Worm (Caenorhabditis elegans) whole organism, L1 larva: Measurements from ENCODE around the gene K11H3.5.
A peak's percentile ranks its signal among the peaks of the same experiment; 100 is the strongest.

Experiments
- C04F5.9 ChIP-seq: sonication (generic microtip); optimal IDR thresholded peaks from 2 replicates; lab custom pipeline; 2016; ENCODE audit warnings: missing genetic modification characterization, missing compliant biosample characterization
- C16A3.4 ChIP-seq: fragments of 150-350 bp; optimal IDR thresholded peaks from 2 replicates; lab custom pipeline; 2014; ENCODE audit warnings: missing biosample characterization, missing genetic modification characterization
- Y116A8C.19 ChIP-seq: sonication (generic microtip); optimal IDR thresholded peaks from 2 replicates; lab custom pipeline; 2016; ENCODE audit warnings: missing compliant biosample characterization, missing genetic modification characterization, borderline replicate concordance
- alr-1 ChIP-seq: fragments of 200-800 bp; sonication (Bioruptor generic); optimal IDR thresholded peaks from 2 replicates; lab custom pipeline; 2018; ENCODE audit warnings: borderline replicate concordance, mild to moderate bottlenecking, missing genetic modification characterization, missing compliant biosample characterization
- aly-2 ChIP-seq: fragments of 150-350 bp; optimal IDR thresholded peaks from 2 replicates; lab custom pipeline; 2014; ENCODE audit warnings: missing biosample characterization, missing genetic modification characterization
- ama-1 ChIP-seq: fragments of 150-350 bp; optimal IDR thresholded peaks from 2 replicates; lab custom pipeline; 2014
- ceh-8 ChIP-seq: fragments of 200-800 bp; sonication (Bioruptor generic); optimal IDR thresholded peaks from 2 replicates; lab custom pipeline; 2018; ENCODE audit warnings: mild to moderate bottlenecking, missing genetic modification characterization, moderate library complexity, missing compliant biosample characterization
- ceh-90 ChIP-seq: sonication (generic microtip); optimal IDR thresholded peaks from 2 replicates; lab custom pipeline; 2016; ENCODE audit warnings: missing genetic modification characterization, missing compliant biosample characterization
- dpl-1 ChIP-seq, 3 experiments: fragments of 150-350 bp in 2 of 3; sonication (generic microtip) in 1 of 3; optimal IDR thresholded peaks; 2 replicates each; lab custom pipeline; 2014 to 2017; ENCODE audit warnings: missing biosample characterization in 3 of 3, missing genetic modification characterization in 3 of 3, missing genetic modification reagents in 3 of 3
- efl-1 ChIP-seq, 4 experiments: fragments of 150-350 bp; optimal IDR thresholded peaks in 3 of 4; peaks in 1 of 4; 1 replicate in 1 of 4; 2 replicates in 3 of 4; lab custom pipeline; 2014; ENCODE audit warnings: missing biosample characterization in 2 of 4, missing genetic modification characterization in 2 of 4, missing genetic modification reagents in 2 of 4
- egl-13 ChIP-seq: sonication (generic microtip); optimal IDR thresholded peaks from 2 replicates; lab custom pipeline; 2016; ENCODE audit warnings: missing genotype, missing genetic modification reagents, missing genetic modification characterization, missing compliant biosample characterization
- egl-27 ChIP-seq, 2 experiments: fragments of 150-350 bp in 1 of 2; sonication (generic microtip); optimal IDR thresholded peaks; 3 replicates each; lab custom pipeline; 2017 to 2018; ENCODE audit warnings: missing biosample characterization in 2 of 2, missing genetic modification characterization in 2 of 2, missing genetic modification reagents in 2 of 2
- elt-2 ChIP-seq: sonication (generic microtip); optimal IDR thresholded peaks from 2 replicates; lab custom pipeline; 2016; ENCODE audit warnings: missing genetic modification characterization, mild to moderate bottlenecking, inconsistent platforms, missing compliant biosample characterization, missing genetic modification reagents
- elt-3 ChIP-seq, 6 experiments: fragments of 150-350 bp in 1 of 6; sonication (generic microtip); optimal IDR thresholded peaks; 2 replicates each; lab custom pipeline; 2017 to 2018; ENCODE audit warnings: missing biosample characterization in 6 of 6, missing genetic modification characterization in 6 of 6, inconsistent platforms in 1 of 6
- fkh-4 ChIP-seq: sonication (generic microtip); optimal IDR thresholded peaks from 2 replicates; lab custom pipeline; 2016; ENCODE audit warnings: missing compliant biosample characterization, missing genetic modification characterization, borderline replicate concordance
- fkh-8 ChIP-seq: sonication (generic microtip); optimal IDR thresholded peaks from 2 replicates; lab custom pipeline; 2016; ENCODE audit warnings: mild to moderate bottlenecking, missing genetic modification characterization, missing compliant biosample characterization
- grh-1 ChIP-seq: fragments of 200-800 bp; sonication (Bioruptor generic); IDR thresholded peaks from 2 replicates; pipeline ENCODE4 v1.3.6; 2022; ENCODE audit warnings: missing genetic modification reagents, missing genetic modification characterization, missing compliant biosample characterization
- hlh-4 ChIP-seq: sonication (generic microtip); optimal IDR thresholded peaks from 2 replicates; lab custom pipeline; 2016; ENCODE audit warnings: mild to moderate bottlenecking, missing genetic modification characterization, missing compliant biosample characterization
- jun-1 ChIP-seq: fragments of 150-350 bp; optimal IDR thresholded peaks from 2 replicates; lab custom pipeline; 2014; ENCODE audit warnings: missing biosample characterization, missing genetic modification reagents, missing genetic modification characterization
- lin-14 ChIP-seq: fragments of 200-800 bp; sonication (Bioruptor generic); optimal IDR thresholded peaks from 2 replicates; lab custom pipeline; 2018; ENCODE audit warnings: mild to moderate bottlenecking, missing genetic modification characterization, moderate library complexity, missing compliant biosample characterization
- lin-15B ChIP-seq: fragments of 150-350 bp; sonication (generic microtip); optimal IDR thresholded peaks from 3 replicates; lab custom pipeline; 2014; ENCODE audit warnings: missing biosample characterization, missing genetic modification characterization
- lin-35 ChIP-seq, 2 experiments: fragments of 150-350 bp; optimal IDR thresholded peaks; 2 replicates each; lab custom pipeline; 2014; ENCODE audit warnings: missing biosample characterization in 2 of 2, missing genetic modification characterization in 2 of 2, missing genetic modification reagents in 2 of 2
- lir-3 ChIP-seq: sonication (generic microtip); optimal IDR thresholded peaks from 2 replicates; lab custom pipeline; 2016; ENCODE audit warnings: mild to moderate bottlenecking, missing genetic modification characterization, moderate library complexity, missing compliant biosample characterization; ENCODE audit not compliant: poor library complexity
- lsy-2 ChIP-seq, 2 experiments: fragments of 150-350 bp; optimal IDR thresholded peaks; 2 replicates each; lab custom pipeline; 2014; ENCODE audit warnings: missing biosample characterization in 2 of 2, missing genetic modification characterization in 2 of 2
- mab-9 ChIP-seq: fragments of 200-800 bp; sonication (Bioruptor generic); IDR thresholded peaks from 2 replicates; pipeline ENCODE4 v1.3.6; 2022; ENCODE audit warnings: missing genetic modification reagents, missing genetic modification characterization, missing compliant biosample characterization
- mdl-1 ChIP-seq, 2 experiments: fragments of 150-350 bp; optimal IDR thresholded peaks; 2 replicates each; lab custom pipeline; 2014 to 2017; ENCODE audit warnings: missing biosample characterization in 2 of 2, missing genetic modification characterization in 2 of 2, inconsistent platforms in 1 of 2
- nhr-11 ChIP-seq: fragments of 150-350 bp; optimal IDR thresholded peaks from 2 replicates; lab custom pipeline; 2014; ENCODE audit warnings: missing biosample characterization, missing genetic modification characterization
- nhr-20 ChIP-seq: sonication (generic microtip); optimal IDR thresholded peaks from 2 replicates; lab custom pipeline; 2016; ENCODE audit warnings: mild to moderate bottlenecking, missing genetic modification characterization, missing compliant biosample characterization
- nhr-237 ChIP-seq: fragments of 150-350 bp; optimal IDR thresholded peaks from 2 replicates; lab custom pipeline; 2014; ENCODE audit warnings: missing biosample characterization, missing genetic modification characterization
- nhr-47 ChIP-seq: sonication (generic microtip); optimal IDR thresholded peaks from 2 replicates; lab custom pipeline; 2016; ENCODE audit warnings: mild to moderate bottlenecking, missing genetic modification characterization, moderate library complexity, missing compliant biosample characterization
- nhr-76 ChIP-seq: sonication (generic microtip); optimal IDR thresholded peaks from 2 replicates; lab custom pipeline; 2017; ENCODE audit warnings: missing biosample characterization, missing genetic modification characterization
- nhr-77 ChIP-seq: fragments of 150-350 bp; optimal IDR thresholded peaks from 2 replicates; lab custom pipeline; 2014; ENCODE audit warnings: missing biosample characterization, missing genetic modification characterization
- nhr-84 ChIP-seq: sonication (generic microtip); optimal IDR thresholded peaks from 2 replicates; lab custom pipeline; 2017; ENCODE audit warnings: missing biosample characterization, missing genetic modification characterization
- nhr-85 ChIP-seq: sonication (generic microtip); peaks from one replicate; lab custom pipeline; 2016; ENCODE audit warnings: missing genetic modification characterization, inconsistent platforms, missing compliant biosample characterization
- nhr-90 ChIP-seq: sonication (generic microtip); optimal IDR thresholded peaks from 2 replicates; lab custom pipeline; 2016; ENCODE audit warnings: mild to moderate bottlenecking, missing genetic modification characterization, missing compliant biosample characterization; ENCODE audit not compliant: poor library complexity
- pag-3 ChIP-seq: sonication (generic microtip); optimal IDR thresholded peaks from 2 replicates; lab custom pipeline; 2017; ENCODE audit warnings: missing genetic modification characterization, mild to moderate bottlenecking, missing compliant biosample characterization, antibody characterized with exemption, borderline replicate concordance; ENCODE audit not compliant: insufficient read depth
- rnt-1 ChIP-seq: sonication (generic microtip); optimal IDR thresholded peaks from 2 replicates; lab custom pipeline; 2016; ENCODE audit warnings: mild to moderate bottlenecking, missing genetic modification characterization, moderate library complexity, missing compliant biosample characterization
- skn-1 ChIP-seq: fragments of 150-350 bp; optimal IDR thresholded peaks from 2 replicates; lab custom pipeline; 2014; ENCODE audit warnings: missing biosample characterization, missing genetic modification characterization
- snpc-4 ChIP-seq: fragments of 150-350 bp; optimal IDR thresholded peaks from 2 replicates; lab custom pipeline; 2014; ENCODE audit warnings: missing biosample characterization, missing genetic modification characterization
- snu-23 ChIP-seq: sonication (generic microtip); optimal IDR thresholded peaks from 2 replicates; lab custom pipeline; 2016; ENCODE audit warnings: missing genetic modification characterization, missing compliant biosample characterization
- sptf-1 ChIP-seq: fragments of 150-350 bp; optimal IDR thresholded peaks from 2 replicates; lab custom pipeline; 2014; ENCODE audit warnings: missing biosample characterization, missing genetic modification characterization
- swsn-7 ChIP-seq: sonication (generic microtip); optimal IDR thresholded peaks from 2 replicates; lab custom pipeline; 2016; ENCODE audit warnings: missing genetic modification characterization, missing compliant biosample characterization
- tbx-2 ChIP-seq: sonication (generic microtip); optimal IDR thresholded peaks from 2 replicates; lab custom pipeline; 2016; ENCODE audit warnings: missing genetic modification characterization, missing compliant biosample characterization
- tlp-1 ChIP-seq: fragments of 150-350 bp; optimal IDR thresholded peaks from 2 replicates; lab custom pipeline; 2014; ENCODE audit warnings: missing biosample characterization, missing genetic modification characterization
- unc-30 ChIP-seq: sonication (generic microtip); optimal IDR thresholded peaks from 2 replicates; lab custom pipeline; 2017; ENCODE audit warnings: missing biosample characterization, missing genetic modification characterization
- unc-62 ChIP-seq: fragments of 150-350 bp; optimal IDR thresholded peaks from 2 replicates; lab custom pipeline; 2014; ENCODE audit warnings: missing biosample characterization, missing genetic modification reagents, missing genetic modification characterization
- zag-1 ChIP-seq: fragments of 150-350 bp; optimal IDR thresholded peaks from 2 replicates; lab custom pipeline; 2014; ENCODE audit warnings: missing biosample characterization, missing genetic modification characterization
- ztf-4 ChIP-seq: fragments of 150-350 bp; optimal IDR thresholded peaks from 2 replicates; lab custom pipeline; 2014; ENCODE audit warnings: missing biosample characterization, missing genetic modification characterization

The K11H3.5 gene

ce11 chrIII:9825073-9825828 is 18.3 kb upstream of the K11H3.5 start, which contains the start of gene ZK632.9 (continued):
- no peak for TF ChIP-seq grh-1 (GFP tag; lab: Robert Waterston, UW)
- TF ChIP-seq ama-1 (lab: Kevin White, UChicago) = no peak
- TF ChIP-seq lin-35 (GFP tag; optimal IDR thresholded peaks at IDR 0.05; lab: Kevin White, UChicago) = peak; percentile 33 to 36
- peak in 1 of 2 experiments; percentile 9 for TF ChIP-seq lsy-2 (tag; optimal IDR thresholded peaks at IDR 0.05; lab: Kevin White, UChicago)
- no peak for TF ChIP-seq tbx-2 (tag; lab: Kevin White, UChicago)
- no peak for TF ChIP-seq lin-15B (tag; lab: Kevin White, UChicago)
- no peak for TF ChIP-seq ceh-8 (GFP tag; lab: Kevin White, UChicago)
- no peak for TF ChIP-seq nhr-76 (tag; lab: Kevin White, UChicago)
- no peak for TF ChIP-seq lir-3 (tag; lab: Kevin White, UChicago)
- TF ChIP-seq tlp-1 (tag; lab: Kevin White, UChicago) = no peak
- no peak for TF ChIP-seq C16A3.4 (tag; lab: Kevin White, UChicago)
- TF ChIP-seq alr-1 (tag; lab: Kevin White, UChicago) = no peak
- peak in 1 of 6 experiments; percentile 67 for TF ChIP-seq elt-3 (tag; optimal IDR thresholded peaks at IDR 0.05; lab: Kevin White, UChicago)
- TF ChIP-seq snpc-4 = no peak
- no peak for TF ChIP-seq aly-2
- no peak for TF ChIP-seq egl-13 (tag; lab: Kevin White, UChicago)
- TF ChIP-seq fkh-8 = no peak
- no peak for TF ChIP-seq nhr-84 (tag; lab: Kevin White, UChicago)
- no peak for TF ChIP-seq jun-1 (tag; lab: Kevin White, UChicago)
- TF ChIP-seq lin-14 (GFP tag; lab: Kevin White, UChicago) = peak; percentile 31
- TF ChIP-seq nhr-85 (tag; lab: Kevin White, UChicago) = no peak
- TF ChIP-seq nhr-11 = no peak
- TF ChIP-seq skn-1 (tag; lab: Kevin White, UChicago) = no peak
- TF ChIP-seq snu-23 (GFP tag; lab: Kevin White, UChicago) = peak; percentile 33
- TF ChIP-seq, all 84 proteins: peak for 9

- TF ChIP-seq fkh-4 (no peak), egl-27 (tag; optimal IDR thresholded peaks at IDR 0.05; lab: Kevin White, UChicago) (no peak), nhr-20 (tag; lab: Kevin White, UChicago) (peak; percentile 71), elt-2 (tag; lab: Kevin White, UChicago) (peak; percentile 61), nhr-11 (no peak), efl-1 (optimal IDR thresholded peaks at IDR 0.05; lab: Kevin White, UChicago) (peak; percentile 36 to 53), efl-1 (GFP tag; optimal IDR thresholded peaks at IDR 0.05 in 1 of 2; lab: Kevin White, UChicago) (peak; percentile 44 to 81), ztf-4 (tag; lab: Kevin White, UChicago) (peak; percentile 18), aly-2 (peak; percentile 15), sptf-1 (tag; lab: Kevin White, UChicago) (no peak), alr-1 (tag; lab: Kevin White, UChicago) (no peak), unc-62 (no peak), mdl-1 (tag; optimal IDR thresholded peaks at IDR 0.05; lab: Kevin White, UChicago) (peak in 1 of 2 experiments; percentile 66), dpl-1 (GFP tag; optimal IDR thresholded peaks at IDR 0.05; lab: Kevin White, UChicago) (peak; percentile 9 to 40 (median 26)), nhr-90 (tag; lab: Kevin White, UChicago) (peak; percentile 42), snpc-4 (no peak), hlh-4 (no peak), rnt-1 (peak; percentile 53), tlp-1 (tag; lab: Kevin White, UChicago) (no peak), C04F5.9 (peak; percentile 12), pag-3 (no peak), mab-9 (no peak), Y116A8C.19 (tag; lab: Kevin White, UChicago) (no peak), unc-30 (no peak), nhr-47 (tag; lab: Kevin White, UChicago) (peak; percentile 65), lir-3 (tag; lab: Kevin White, UChicago) (peak; percentile 11), ceh-90 (tag; lab: Kevin White, UChicago) (no peak), zag-1 (no peak), swsn-7 (tag; lab: Kevin White, UChicago) (peak; percentile 56), lin-35 (GFP tag; optimal IDR thresholded peaks at IDR 0.05; lab: Kevin White, UChicago) (peak; percentile 10 to 61), nhr-237 (tag; lab: Kevin White, UChicago) (no peak), nhr-77 (tag; lab: Kevin White, UChicago) (peak; percentile 1)
Measured at ce11 chrIII:9826005-9826404, 17.6 kb upstream of the K11H3.5 start.
